Fruit fly (Drosophila melanogaster) whole organism: ENCODE data around the gene Graf.

Experiments
- CG8478 ChIP-seq: fragments of >200 bp; optimal IDR thresholded peaks from 2 replicates; lab custom pipeline; 2018; ENCODE audit warnings: inconsistent platforms
- Dll ChIP-seq: fragments of >200 bp; optimal IDR thresholded peaks from 2 replicates; lab custom pipeline; 2017
- EcR ChIP-seq, 2 experiments: fragments of >200 bp; optimal IDR thresholded peaks; 2 replicates each; lab custom pipeline; 2017; ENCODE audit warnings: missing biosample characterization in 2 of 2, missing genetic modification characterization in 2 of 2, missing genetic modification reagents in 2 of 2

DNA sequence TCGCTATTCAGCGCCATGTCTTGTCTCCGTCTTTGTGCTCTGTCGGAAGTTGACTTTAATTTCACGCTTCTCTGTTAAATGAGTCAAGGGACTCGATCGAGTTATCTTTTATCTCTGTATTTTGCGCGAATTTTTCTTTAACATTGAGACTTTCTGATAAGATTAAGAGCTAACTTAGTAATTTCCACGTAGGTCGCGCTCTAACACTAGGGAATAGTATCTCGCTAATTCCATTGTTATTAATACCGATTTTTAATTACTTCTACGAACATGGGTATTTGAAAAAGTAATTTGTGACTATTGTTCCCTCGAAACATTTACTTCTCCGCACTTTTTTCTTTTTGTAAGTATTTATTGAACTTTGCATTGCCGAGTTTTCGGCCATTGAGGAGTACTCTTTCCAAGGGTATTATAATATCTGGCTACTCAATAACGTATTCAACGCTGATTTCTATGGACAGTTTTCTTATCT is 5.9 kb upstream of the Graf start, which contains the start of gene CG8952:
- TF ChIP-seq EcR (GFP tag; optimal IDR thresholded peaks at IDR 0.05; lab: Kevin White, UChicago) (no peak), CG8478 (no peak), Dll (lab: Kevin White, UChicago) (no peak)
